Worm (Caenorhabditis elegans): ENCODE data around the gene sdz-37.

- TF ChIP-seq elt-3 (tag; optimal IDR thresholded peaks at IDR 0.05) (no peak), nhr-11 (tag; optimal IDR thresholded peaks at IDR 0.05) (no peak), ceh-88 (GFP tag; IDR thresholded peaks at IDR 0.05) (no peak), isw-1 (GFP tag; IDR thresholded peaks at IDR 0.05) (no peak), snpc-4 (tag; optimal IDR thresholded peaks at IDR 0.05) (no peak), ztf-4 (tag; optimal IDR thresholded peaks at IDR 0.05) (no peak), nhr-12 (tag; optimal IDR thresholded peaks at IDR 0.05) (no peak), lin-39 (tag; optimal IDR thresholded peaks at IDR 0.05) (no peak)
Observed at ce11 chrII:10480043-10480442, 15.4 kb downstream of the sdz-37 start.
